Worm (Caenorhabditis elegans) whole organism, L1 larva: ENCODE data around the gene F21D12.2.

Experiments
- C04F5.9 ChIP-seq: sonication (generic microtip); optimal IDR thresholded peaks from 2 replicates; lab custom pipeline; 2016; ENCODE audit warnings: missing genetic modification characterization, missing compliant biosample characterization
- C16A3.4 ChIP-seq: fragments of 150-350 bp; optimal IDR thresholded peaks from 2 replicates; lab custom pipeline; 2014; ENCODE audit warnings: missing biosample characterization, missing genetic modification characterization
- C34B4.2 ChIP-seq: sonication (generic microtip); optimal IDR thresholded peaks from 2 replicates; lab custom pipeline; 2017; ENCODE audit warnings: mild to moderate bottlenecking, missing genetic modification characterization, missing compliant biosample characterization
- F16B12.6 ChIP-seq: fragments of 150-350 bp; optimal IDR thresholded peaks from 2 replicates; lab custom pipeline; 2014; ENCODE audit warnings: missing biosample characterization, missing genetic modification characterization
- Y116A8C.19 ChIP-seq: sonication (generic microtip); optimal IDR thresholded peaks from 2 replicates; lab custom pipeline; 2016; ENCODE audit warnings: missing compliant biosample characterization, missing genetic modification characterization, borderline replicate concordance
- alr-1 ChIP-seq: fragments of 200-800 bp; sonication (Bioruptor generic); optimal IDR thresholded peaks from 2 replicates; lab custom pipeline; 2018; ENCODE audit warnings: borderline replicate concordance, mild to moderate bottlenecking, missing genetic modification characterization, missing compliant biosample characterization
- aly-2 ChIP-seq: fragments of 150-350 bp; optimal IDR thresholded peaks from 2 replicates; lab custom pipeline; 2014; ENCODE audit warnings: missing biosample characterization, missing genetic modification characterization
- ama-1 ChIP-seq: fragments of 150-350 bp; optimal IDR thresholded peaks from 2 replicates; lab custom pipeline; 2014
- ceh-8 ChIP-seq: fragments of 200-800 bp; sonication (Bioruptor generic); optimal IDR thresholded peaks from 2 replicates; lab custom pipeline; 2018; ENCODE audit warnings: mild to moderate bottlenecking, missing genetic modification characterization, moderate library complexity, missing compliant biosample characterization
- ceh-82 ChIP-seq, 3 experiments: fragments of 150-350 bp in 1 of 3; sonication (generic microtip) in 2 of 3; optimal IDR thresholded peaks; 2 replicates each; lab custom pipeline; 2014 to 2017; ENCODE audit warnings: missing biosample characterization in 3 of 3, missing genetic modification characterization in 3 of 3
- ceh-88 ChIP-seq: fragments of 200-800 bp; sonication (Bioruptor generic); IDR thresholded peaks from 2 replicates; pipeline ENCODE4 v1.3.6; 2022; ENCODE audit warnings: missing genetic modification characterization, missing compliant biosample characterization
- ceh-90 ChIP-seq: sonication (generic microtip); optimal IDR thresholded peaks from 2 replicates; lab custom pipeline; 2016; ENCODE audit warnings: missing genetic modification characterization, missing compliant biosample characterization
- dpl-1 ChIP-seq, 3 experiments: fragments of 150-350 bp in 2 of 3; sonication (generic microtip) in 1 of 3; optimal IDR thresholded peaks; 2 replicates each; lab custom pipeline; 2014 to 2017; ENCODE audit warnings: missing biosample characterization in 3 of 3, missing genetic modification characterization in 3 of 3, missing genetic modification reagents in 3 of 3
- dsc-1 ChIP-seq: sonication (generic microtip); optimal IDR thresholded peaks from 2 replicates; lab custom pipeline; 2016; ENCODE audit warnings: mild to moderate bottlenecking, missing genetic modification characterization, missing compliant biosample characterization
- efl-1 ChIP-seq, 4 experiments: fragments of 150-350 bp; optimal IDR thresholded peaks in 3 of 4; peaks in 1 of 4; 1 replicate in 1 of 4; 2 replicates in 3 of 4; lab custom pipeline; 2014; ENCODE audit warnings: missing biosample characterization in 2 of 4, missing genetic modification characterization in 2 of 4, missing genetic modification reagents in 2 of 4
- efl-3 ChIP-seq: fragments of 200-800 bp; sonication (Bioruptor generic); optimal IDR thresholded peaks from 2 replicates; lab custom pipeline; 2018; ENCODE audit warnings: mild to moderate bottlenecking, missing genetic modification characterization, missing compliant biosample characterization
- egl-13 ChIP-seq: sonication (generic microtip); optimal IDR thresholded peaks from 2 replicates; lab custom pipeline; 2016; ENCODE audit warnings: missing genotype, missing genetic modification reagents, missing genetic modification characterization, missing compliant biosample characterization
- ets-5 ChIP-seq: fragments of 200-800 bp; sonication (Bioruptor generic); IDR thresholded peaks from 2 replicates; pipeline ENCODE4 v1.3.6; 2022; ENCODE audit warnings: missing genetic modification characterization, missing compliant biosample characterization
- fkh-4 ChIP-seq: sonication (generic microtip); optimal IDR thresholded peaks from 2 replicates; lab custom pipeline; 2016; ENCODE audit warnings: missing compliant biosample characterization, missing genetic modification characterization, borderline replicate concordance
- fkh-8 ChIP-seq: sonication (generic microtip); optimal IDR thresholded peaks from 2 replicates; lab custom pipeline; 2016; ENCODE audit warnings: mild to moderate bottlenecking, missing genetic modification characterization, missing compliant biosample characterization
- fos-1 ChIP-seq: fragments of 150-350 bp; optimal IDR thresholded peaks from 2 replicates; lab custom pipeline; 2014; ENCODE audit warnings: missing biosample characterization, missing genetic modification characterization
- grh-1 ChIP-seq: fragments of 200-800 bp; sonication (Bioruptor generic); IDR thresholded peaks from 2 replicates; pipeline ENCODE4 v1.3.6; 2022; ENCODE audit warnings: missing genetic modification reagents, missing genetic modification characterization, missing compliant biosample characterization
- hlh-4 ChIP-seq: sonication (generic microtip); optimal IDR thresholded peaks from 2 replicates; lab custom pipeline; 2016; ENCODE audit warnings: mild to moderate bottlenecking, missing genetic modification characterization, missing compliant biosample characterization
- jun-1 ChIP-seq: fragments of 150-350 bp; optimal IDR thresholded peaks from 2 replicates; lab custom pipeline; 2014; ENCODE audit warnings: missing biosample characterization, missing genetic modification reagents, missing genetic modification characterization
- lin-14 ChIP-seq: fragments of 200-800 bp; sonication (Bioruptor generic); optimal IDR thresholded peaks from 2 replicates; lab custom pipeline; 2018; ENCODE audit warnings: mild to moderate bottlenecking, missing genetic modification characterization, moderate library complexity, missing compliant biosample characterization
- lin-15B ChIP-seq: fragments of 150-350 bp; sonication (generic microtip); optimal IDR thresholded peaks from 3 replicates; lab custom pipeline; 2014; ENCODE audit warnings: missing biosample characterization, missing genetic modification characterization
- lin-35 ChIP-seq, 2 experiments: fragments of 150-350 bp; optimal IDR thresholded peaks; 2 replicates each; lab custom pipeline; 2014; ENCODE audit warnings: missing biosample characterization in 2 of 2, missing genetic modification characterization in 2 of 2, missing genetic modification reagents in 2 of 2
- lsy-2 ChIP-seq, 2 experiments: fragments of 150-350 bp; optimal IDR thresholded peaks; 2 replicates each; lab custom pipeline; 2014; ENCODE audit warnings: missing biosample characterization in 2 of 2, missing genetic modification characterization in 2 of 2
- mab-9 ChIP-seq: fragments of 200-800 bp; sonication (Bioruptor generic); IDR thresholded peaks from 2 replicates; pipeline ENCODE4 v1.3.6; 2022; ENCODE audit warnings: missing genetic modification reagents, missing genetic modification characterization, missing compliant biosample characterization
- mep-1 ChIP-seq: fragments of 150-350 bp; optimal IDR thresholded peaks from 2 replicates; lab custom pipeline; 2014; ENCODE audit warnings: missing biosample characterization, missing genetic modification characterization
- nhr-11 ChIP-seq: fragments of 150-350 bp; optimal IDR thresholded peaks from 2 replicates; lab custom pipeline; 2014; ENCODE audit warnings: missing biosample characterization, missing genetic modification characterization
- nhr-20 ChIP-seq: sonication (generic microtip); optimal IDR thresholded peaks from 2 replicates; lab custom pipeline; 2016; ENCODE audit warnings: mild to moderate bottlenecking, missing genetic modification characterization, missing compliant biosample characterization
- nhr-237 ChIP-seq: fragments of 150-350 bp; optimal IDR thresholded peaks from 2 replicates; lab custom pipeline; 2014; ENCODE audit warnings: missing biosample characterization, missing genetic modification characterization
- nhr-28 ChIP-seq: fragments of 150-350 bp; optimal IDR thresholded peaks from 2 replicates; lab custom pipeline; 2014; ENCODE audit warnings: missing biosample characterization, missing genetic modification characterization
- nhr-47 ChIP-seq: sonication (generic microtip); optimal IDR thresholded peaks from 2 replicates; lab custom pipeline; 2016; ENCODE audit warnings: mild to moderate bottlenecking, missing genetic modification characterization, moderate library complexity, missing compliant biosample characterization
- nhr-71 ChIP-seq: sonication (generic microtip); optimal IDR thresholded peaks from 2 replicates; lab custom pipeline; 2016; ENCODE audit warnings: mild to moderate bottlenecking, missing genetic modification characterization, moderate library complexity, missing compliant biosample characterization
- nhr-77 ChIP-seq: fragments of 150-350 bp; optimal IDR thresholded peaks from 2 replicates; lab custom pipeline; 2014; ENCODE audit warnings: missing biosample characterization, missing genetic modification characterization
- nhr-85 ChIP-seq: sonication (generic microtip); peaks from one replicate; lab custom pipeline; 2016; ENCODE audit warnings: missing genetic modification characterization, inconsistent platforms, missing compliant biosample characterization
- pax-3 ChIP-seq: fragments of 200-800 bp; sonication (Bioruptor generic); optimal IDR thresholded peaks from 2 replicates; lab custom pipeline; 2018; ENCODE audit warnings: mild to moderate bottlenecking, missing genetic modification characterization, moderate library complexity, missing compliant biosample characterization
- rnt-1 ChIP-seq: sonication (generic microtip); optimal IDR thresholded peaks from 2 replicates; lab custom pipeline; 2016; ENCODE audit warnings: mild to moderate bottlenecking, missing genetic modification characterization, moderate library complexity, missing compliant biosample characterization
- snpc-4 ChIP-seq: fragments of 150-350 bp; optimal IDR thresholded peaks from 2 replicates; lab custom pipeline; 2014; ENCODE audit warnings: missing biosample characterization, missing genetic modification characterization
- sptf-1 ChIP-seq: fragments of 150-350 bp; optimal IDR thresholded peaks from 2 replicates; lab custom pipeline; 2014; ENCODE audit warnings: missing biosample characterization, missing genetic modification characterization
- sup-37 ChIP-seq: fragments of 200-800 bp; sonication (Bioruptor generic); optimal IDR thresholded peaks from 2 replicates; lab custom pipeline; 2018; ENCODE audit warnings: mild to moderate bottlenecking, missing genetic modification characterization, missing compliant biosample characterization
- swsn-7 ChIP-seq: sonication (generic microtip); optimal IDR thresholded peaks from 2 replicates; lab custom pipeline; 2016; ENCODE audit warnings: missing genetic modification characterization, missing compliant biosample characterization
- unc-86 ChIP-seq: sonication (generic microtip); optimal IDR thresholded peaks from 2 replicates; lab custom pipeline; 2016; ENCODE audit warnings: missing genetic modification characterization, missing compliant biosample characterization
- unc-98 ChIP-seq: fragments of 200-800 bp; sonication (Bioruptor generic); IDR thresholded peaks from 2 replicates; pipeline ENCODE4 v1.3.6; 2022; ENCODE audit warnings: missing genetic modification characterization, missing compliant biosample characterization
- zip-4 ChIP-seq: fragments of 200-800 bp; sonication (Bioruptor generic); optimal IDR thresholded peaks from 2 replicates; lab custom pipeline; 2018; ENCODE audit warnings: mild to moderate bottlenecking, missing genetic modification characterization, moderate library complexity, missing compliant biosample characterization
- ztf-4 ChIP-seq: fragments of 150-350 bp; optimal IDR thresholded peaks from 2 replicates; lab custom pipeline; 2014; ENCODE audit warnings: missing biosample characterization, missing genetic modification characterization

Gene F21D12.2

ce11 chrII:7323317-7323716, 5.7 kb downstream of the F21D12.2 start (continued):
- TF ChIP-seq nhr-28 (tag; lab: Kevin White, UChicago) (no peak), alr-1 (tag; lab: Kevin White, UChicago) (no peak), lin-14 (GFP tag; lab: Kevin White, UChicago) (peak; percentile 92), ztf-4 (tag; lab: Kevin White, UChicago) (peak; percentile 68), aly-2 (tag; lab: Kevin White, UChicago) (no peak), nhr-71 (tag; lab: Kevin White, UChicago) (peak; percentile 93), dsc-1 (tag; lab: Kevin White, UChicago) (no peak), fos-1 (no peak), ceh-8 (GFP tag; lab: Kevin White, UChicago) (no peak), lsy-2 (tag; optimal IDR thresholded peaks at IDR 0.05; lab: Kevin White, UChicago) (peak; percentile 47 to 71), C34B4.2 (tag; lab: Kevin White, UChicago) (no peak), zip-4 (GFP tag; lab: Kevin White, UChicago) (no peak), ceh-88 (GFP tag; lab: Robert Waterston, UW) (no peak), ama-1 (lab: Kevin White, UChicago) (no peak), nhr-85 (tag; lab: Kevin White, UChicago) (peak; percentile 14), dpl-1 (GFP tag; optimal IDR thresholded peaks at IDR 0.05; lab: Kevin White, UChicago) (no peak), swsn-7 (tag; lab: Kevin White, UChicago) (peak; percentile 36), mab-9 (GFP tag; lab: Robert Waterston, UW) (no peak), C04F5.9 (tag; lab: Kevin White, UChicago) (no peak), efl-3 (GFP tag; lab: Kevin White, UChicago) (no peak), ceh-82 (tag; optimal IDR thresholded peaks at IDR 0.05; lab: Kevin White, UChicago) (no peak), grh-1 (GFP tag; lab: Robert Waterston, UW) (no peak), nhr-11 (tag; lab: Kevin White, UChicago) (peak; percentile 62), ets-5 (GFP tag; lab: Robert Waterston, UW) (no peak), fkh-4 (tag; lab: Kevin White, UChicago) (no peak), sptf-1 (tag; lab: Kevin White, UChicago) (no peak), ceh-90 (tag; lab: Kevin White, UChicago) (no peak), snpc-4 (no peak), lin-15B (tag; lab: Kevin White, UChicago) (no peak), mep-1 (peak; percentile 28), nhr-47 (tag; lab: Kevin White, UChicago) (peak; percentile 47)
- TF ChIP-seq, all 84 proteins: peak for 25

ce11 chrII:7323925-7324324, 6.4 kb downstream of the F21D12.2 start, which contains the start of gene F21D12.3:
TSS of gene F21D12.3 (minus strand) at chrII:7324025.
- TF ChIP-seq aly-2 (tag; lab: Kevin White, UChicago), result no peak
- TF ChIP-seq efl-1 (optimal IDR thresholded peaks at IDR 0.05; lab: Kevin White, UChicago), result no peak
- peak in 1 of 2 experiments; percentile 31 for TF ChIP-seq efl-1 (GFP tag; optimal IDR thresholded peaks at IDR 0.05 in 1 of 2; lab: Kevin White, UChicago)
- no peak for TF ChIP-seq nhr-71 (tag; lab: Kevin White, UChicago)
- peak; percentile 16 for TF ChIP-seq rnt-1 (tag; lab: Kevin White, UChicago)

DNA sequence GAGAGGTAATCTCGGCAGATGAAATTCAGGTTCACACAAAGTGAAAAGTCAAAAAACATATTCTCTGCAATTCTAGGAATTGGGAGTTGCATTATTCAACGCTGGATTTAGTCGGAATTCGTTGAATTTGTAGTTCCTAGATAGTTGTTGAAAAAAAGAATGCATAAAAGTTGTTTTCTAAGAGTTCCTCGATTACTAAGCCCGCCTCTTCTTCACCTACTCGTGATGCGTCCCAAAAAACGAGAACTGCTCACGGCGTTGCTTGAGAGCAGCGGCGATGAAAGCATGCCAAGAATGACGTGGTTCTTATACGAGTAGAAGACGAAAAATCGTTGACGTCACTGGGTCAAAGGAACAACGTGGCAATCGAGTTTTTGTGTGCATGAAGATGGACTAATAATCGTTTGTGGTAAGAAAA, 7.5 kb downstream of the F21D12.2 start:
- TF ChIP-seq ama-1 (lab: Kevin White, UChicago) (no peak), lin-35 (GFP tag; optimal IDR thresholded peaks at IDR 0.05; lab: Kevin White, UChicago) (no peak), nhr-20 (no peak), unc-86 (tag; lab: Kevin White, UChicago) (peak; percentile 48), nhr-237 (no peak), C16A3.4 (tag; lab: Kevin White, UChicago) (no peak), jun-1 (tag; lab: Kevin White, UChicago) (no peak), nhr-77 (no peak), ceh-8 (GFP tag; lab: Kevin White, UChicago) (no peak), aly-2 (tag; lab: Kevin White, UChicago) (no peak), Y116A8C.19 (tag; lab: Kevin White, UChicago) (no peak), hlh-4 (tag; lab: Kevin White, UChicago) (peak; percentile 56), unc-98 (GFP tag; lab: Robert Waterston, UW) (no peak), pax-3 (tag; lab: Kevin White, UChicago) (peak; percentile 16), F16B12.6 (tag; lab: Kevin White, UChicago) (no peak), nhr-28 (tag; lab: Kevin White, UChicago) (no peak), lsy-2 (tag; optimal IDR thresholded peaks at IDR 0.05; lab: Kevin White, UChicago) (no peak), dsc-1 (tag; lab: Kevin White, UChicago) (peak; percentile 47), sup-37 (GFP tag; lab: Kevin White, UChicago) (no peak), ets-5 (GFP tag; lab: Robert Waterston, UW) (no peak), C04F5.9 (tag; lab: Kevin White, UChicago) (no peak), ceh-82 (tag; optimal IDR thresholded peaks at IDR 0.05; lab: Kevin White, UChicago) (no peak), egl-13 (tag; lab: Kevin White, UChicago) (no peak), fkh-8 (peak; percentile 92)
